Fruit fly (Drosophila melanogaster) whole organism, pupa: ENCODE results near the gene brm.

ENCODE experiments used
- CG10348 ChIP-seq: fragments of 200-800 bp; sonication (Bioruptor generic); IDR thresholded peaks from 2 replicates; pipeline ENCODE4 v1.3.6; 2022; ENCODE audit warnings: missing biosample characterization, missing genetic modification characterization
- CG12605 ChIP-seq: fragments of 200-800 bp; sonication (Bioruptor generic); IDR thresholded peaks from 2 replicates; pipeline ENCODE4 v1.3.6; 2022; ENCODE audit warnings: missing biosample characterization, missing genetic modification characterization
- CG13204 ChIP-seq: fragments of 200-800 bp; sonication (Bioruptor generic); optimal IDR thresholded peaks from 2 replicates; lab custom pipeline; 2018; ENCODE audit warnings: missing biosample characterization, mild to moderate bottlenecking, missing genetic modification characterization, moderate library complexity
- CG14655 ChIP-seq: fragments of 200-800 bp; sonication (Bioruptor generic); optimal IDR thresholded peaks from 3 replicates; lab custom pipeline; 2017; ENCODE audit warnings: mild to moderate bottlenecking, missing biosample characterization, missing genetic modification reagents, missing genetic modification characterization
- CG15710 ChIP-seq: fragments of 200-800 bp; sonication (Bioruptor generic); optimal IDR thresholded peaks from 2 replicates; lab custom pipeline; 2018; ENCODE audit warnings: missing biosample characterization, mild to moderate bottlenecking, missing genetic modification characterization, moderate library complexity
- CG17806 ChIP-seq: fragments of 200-800 bp; sonication (Bioruptor generic); optimal IDR thresholded peaks from 2 replicates; lab custom pipeline; 2018; ENCODE audit warnings: missing biosample characterization, mild to moderate bottlenecking, missing genetic modification characterization, moderate library complexity
- CG32121 ChIP-seq: fragments of 200-800 bp; sonication (Bioruptor generic); IDR thresholded peaks from 2 replicates; pipeline ENCODE4 v1.3.6; 2022; ENCODE audit warnings: missing biosample characterization, missing genetic modification characterization
- CG34367 ChIP-seq: fragments of 200-800 bp; sonication (Bioruptor generic); optimal IDR thresholded peaks from 2 replicates; lab custom pipeline; 2018; ENCODE audit warnings: missing biosample characterization, mild to moderate bottlenecking, missing genetic modification characterization
- CG4496 ChIP-seq: fragments of 200-800 bp; sonication (Bioruptor generic); IDR thresholded peaks from 3 replicates; pipeline ENCODE4 v1.3.6; 2022; ENCODE audit warnings: missing biosample characterization, missing genetic modification characterization
- CG8159 ChIP-seq: fragments of 200-800 bp; sonication (Bioruptor generic); optimal IDR thresholded peaks from 3 replicates; lab custom pipeline; 2018; ENCODE audit warnings: missing biosample characterization, mild to moderate bottlenecking, missing genetic modification characterization, moderate library complexity
- CG8301 ChIP-seq: fragments of 200-800 bp; sonication (Bioruptor generic); optimal IDR thresholded peaks from 2 replicates; lab custom pipeline; 2018; ENCODE audit warnings: missing biosample characterization, mild to moderate bottlenecking, missing genetic modification characterization
- CG9948 ChIP-seq: fragments of 200-800 bp; sonication (Bioruptor generic); optimal IDR thresholded peaks from 2 replicates; lab custom pipeline; 2018; ENCODE audit warnings: missing biosample characterization, mild to moderate bottlenecking, missing genetic modification characterization, moderate library complexity
- D1 ChIP-seq: fragments of 200-800 bp; sonication (Bioruptor generic); optimal IDR thresholded peaks from 2 replicates; lab custom pipeline; 2018; ENCODE audit warnings: missing biosample characterization, mild to moderate bottlenecking, missing genetic modification characterization, moderate library complexity
- EcR ChIP-seq: fragments of 200-800 bp; sonication (Bioruptor generic); optimal IDR thresholded peaks from 3 replicates; lab custom pipeline; 2019; ENCODE audit warnings: missing biosample characterization, missing genetic modification characterization, mild to moderate bottlenecking, moderate library complexity, missing genetic modification reagents
- Ets98B ChIP-seq: fragments of 200-800 bp; sonication (Bioruptor generic); IDR thresholded peaks from 2 replicates; pipeline ENCODE4 v1.3.6; 2022; ENCODE audit warnings: missing biosample characterization, missing genetic modification characterization
- Pif1A ChIP-seq: fragments of 200-800 bp; sonication (Bioruptor generic); optimal IDR thresholded peaks from 3 replicates; lab custom pipeline; 2016; ENCODE audit warnings: missing biosample characterization, missing genetic modification characterization
- Pif1B ChIP-seq: fragments of 200-800 bp; sonication (Bioruptor generic); optimal IDR thresholded peaks from 3 replicates; lab custom pipeline; 2016; ENCODE audit warnings: missing biosample characterization, missing genetic modification characterization
- Snoo ChIP-seq: fragments of 200-800 bp; sonication (Bioruptor generic); optimal IDR thresholded peaks from 3 replicates; lab custom pipeline; 2017; ENCODE audit warnings: missing biosample characterization, mild to moderate bottlenecking, missing genetic modification characterization, inconsistent platforms
- fd96Ca ChIP-seq: fragments of 200-800 bp; sonication (Bioruptor generic); IDR thresholded peaks from 3 replicates; pipeline ENCODE4 v1.3.6; 2022; ENCODE audit warnings: missing biosample characterization, missing genetic modification characterization
- gl ChIP-seq: fragments of 200-800 bp; sonication (Bioruptor generic); optimal IDR thresholded peaks from 2 replicates; lab custom pipeline; 2018; ENCODE audit warnings: missing biosample characterization, mild to moderate bottlenecking, missing genetic modification characterization
- rn ChIP-seq: fragments of 200-800 bp; sonication (Bioruptor generic); IDR thresholded peaks from 2 replicates; pipeline ENCODE4 v1.3.6; 2022; ENCODE audit warnings: missing biosample characterization, missing genetic modification characterization

Gene brm

dm6 chr3L:15974166-15974565 is 8.5 kb downstream of the brm start:
- TF ChIP-seq EcR = no peak
- no peak for TF ChIP-seq CG12605 (GFP tag; lab: Robert Waterston, UW)
- TF ChIP-seq CG8301 = no peak
- TF ChIP-seq Pif1A (GFP tag; lab: Kevin White, UChicago) = no peak
- TF ChIP-seq CG15710 (tag; lab: Kevin White, UChicago) = no peak
- TF ChIP-seq Snoo = no peak
- TF ChIP-seq Ets98B (GFP tag; lab: Robert Waterston, UW) = no peak
- no peak for TF ChIP-seq CG9948 (tag; lab: Kevin White, UChicago)
- no peak for TF ChIP-seq CG34367 (tag; lab: Kevin White, UChicago)
- TF ChIP-seq fd96Ca = no peak
- TF ChIP-seq CG17806 (tag; lab: Kevin White, UChicago) = no peak
- no peak for TF ChIP-seq gl (tag; lab: Kevin White, UChicago)
- TF ChIP-seq, all 21 proteins: peak for 0

dm6 chr3L:15968686-15969085 is 14.0 kb downstream of the brm start:
- no peak for TF ChIP-seq D1 (tag; lab: Kevin White, UChicago)
- TF ChIP-seq fd96Ca = no peak
- no peak for TF ChIP-seq rn (GFP tag; lab: Robert Waterston, UW)
- no peak for TF ChIP-seq CG8301
- TF ChIP-seq CG17806 (tag; lab: Kevin White, UChicago) = no peak

- no peak for TF ChIP-seq CG34367 (tag; lab: Kevin White, UChicago)
- TF ChIP-seq CG32121 = no peak
- peak; percentile 93 for TF ChIP-seq EcR
- TF ChIP-seq CG17806 (tag; lab: Kevin White, UChicago) = no peak
- peak; percentile 1 for TF ChIP-seq CG15710 (tag; lab: Kevin White, UChicago)
- 0 out of 3 replicates have a peak, but pooled peaks have one; percentile 33 for TF ChIP-seq fd96Ca
- TF ChIP-seq CG12605 (GFP tag; lab: Robert Waterston, UW) = no peak
These were observed 14.8 kb downstream of the brm start, which contains the start of the genes Brr2 and CG10516 for dm6 chr3L:15967588-15968500. Brr2 (minus strand) TSS chr3L:15967872. CG10516 (plus strand) TSS chr3L:15968204.

dm6 chr3L:15958612-15959315 is 23.9 kb downstream of the brm start, which contains the start of gene CG17032:
CG17032 (plus strand) TSS chr3L:15958843.
- no peak for TF ChIP-seq Snoo
- peak; percentile 64 for TF ChIP-seq CG12605 (GFP tag; lab: Robert Waterston, UW)
- no peak for TF ChIP-seq CG4496
- peak; percentile 40; the same call in 1 of the 2 replicates for TF ChIP-seq Ets98B (GFP tag; lab: Robert Waterston, UW)
- TF ChIP-seq CG17806 (tag; lab: Kevin White, UChicago) = no peak
- no peak for TF ChIP-seq CG9948 (tag; lab: Kevin White, UChicago)
- TF ChIP-seq D1 (tag; lab: Kevin White, UChicago) = no peak
- peak; percentile 37 for TF ChIP-seq CG34367 (tag; lab: Kevin White, UChicago)
- TF ChIP-seq Pif1A (GFP tag; lab: Kevin White, UChicago) = no peak
- TF ChIP-seq rn (GFP tag; lab: Robert Waterston, UW) = no peak
- TF ChIP-seq CG13204 (GFP tag; lab: Kevin White, UChicago) = no peak
- TF ChIP-seq CG15710 (tag; lab: Kevin White, UChicago) = no peak
- TF ChIP-seq CG8301 = no peak
- no peak for TF ChIP-seq CG32121
- TF ChIP-seq Pif1B (GFP tag; lab: Kevin White, UChicago) = no peak
- peak; percentile 83 for TF ChIP-seq EcR
- TF ChIP-seq CG8159 = no peak
- no peak for TF ChIP-seq CG14655 (GFP tag; lab: Kevin White, UChicago)
- TF ChIP-seq gl (tag; lab: Kevin White, UChicago) = peak; percentile 24
- TF ChIP-seq fd96Ca = peak; percentile 22; the same call in 1 of the 3 replicates
- TF ChIP-seq CG10348 (GFP tag; lab: Robert Waterston, UW) = no peak
- TF ChIP-seq, all 21 proteins: peak for 6

dm6 chr3L:15956448-15957010 is 26.1 kb downstream of the brm start, which contains the start of gene elgi:
elgi (plus strand) TSS chr3L:15956550.
- no peak for TF ChIP-seq CG13204 (GFP tag; lab: Kevin White, UChicago)
- TF ChIP-seq CG17806 (tag; lab: Kevin White, UChicago) = peak; percentile 2
- peak; percentile 22 for TF ChIP-seq CG8301
- TF ChIP-seq gl (tag; lab: Kevin White, UChicago) = peak; percentile 29
- TF ChIP-seq CG4496 = no peak
- peak; percentile 64 for TF ChIP-seq Pif1B (GFP tag; lab: Kevin White, UChicago)
- TF ChIP-seq Ets98B (GFP tag; lab: Robert Waterston, UW) = peak; percentile 13; the same call in 1 of the 2 replicates
- no peak for TF ChIP-seq CG14655 (GFP tag; lab: Kevin White, UChicago)
- TF ChIP-seq CG32121 = no peak
- no peak for TF ChIP-seq CG9948 (tag; lab: Kevin White, UChicago)
- TF ChIP-seq EcR = peak; percentile 14
- TF ChIP-seq Pif1A (GFP tag; lab: Kevin White, UChicago) = no peak
- peak; percentile 45 for TF ChIP-seq CG15710 (tag; lab: Kevin White, UChicago)
- peak; percentile 52 for TF ChIP-seq Snoo
- peak; percentile 35 for TF ChIP-seq CG34367 (tag; lab: Kevin White, UChicago)
- no peak for TF ChIP-seq CG8159
- no peak for TF ChIP-seq rn (GFP tag; lab: Robert Waterston, UW)
